Fruit fly (Drosophila melanogaster) whole organism: ENCODE data around the gene BBS8.

Experiments
- CG8478 ChIP-seq: fragments of >200 bp; optimal IDR thresholded peaks from 2 replicates; lab custom pipeline; 2018; ENCODE audit warnings: inconsistent platforms
- Dll ChIP-seq: fragments of >200 bp; optimal IDR thresholded peaks from 2 replicates; lab custom pipeline; 2017
- EcR ChIP-seq, 2 experiments: fragments of >200 bp; optimal IDR thresholded peaks; 2 replicates each; lab custom pipeline; 2017; ENCODE audit warnings: missing biosample characterization in 2 of 2, missing genetic modification characterization in 2 of 2, missing genetic modification reagents in 2 of 2
- pan ChIP-seq: fragments of >200 bp; optimal IDR thresholded peaks from 2 replicates; lab custom pipeline; 2017
- psq ChIP-seq: fragments of >200 bp; optimal IDR thresholded peaks from 2 replicates; lab custom pipeline; 2017
- usp ChIP-seq: fragments of >200 bp; optimal IDR thresholded peaks from 2 replicates; lab custom pipeline; 2017; ENCODE audit warnings: missing biosample characterization, missing genetic modification characterization, mixed read lengths

- no peak for TF ChIP-seq EcR (GFP tag; optimal IDR thresholded peaks at IDR 0.05; lab: Kevin White, UChicago)
- TF ChIP-seq psq (lab: Kevin White, UChicago) = no peak
- TF ChIP-seq CG8478 = no peak
- no peak for TF ChIP-seq Dll
- TF ChIP-seq usp (GFP tag; lab: Kevin White, UChicago) = no peak
- no peak for TF ChIP-seq pan (lab: Kevin White, UChicago)
Measured at dm6 chr2L:455738-456137, 33.1 kb downstream of the BBS8 start.
